Fruit fly (Drosophila melanogaster) whole organism, pupa: ENCODE results near the gene ATP6AP2.
A peak's percentile ranks its signal among the peaks of the same experiment; 100 is the strongest.

ENCODE experiments used
- CG10348 ChIP-seq: fragments of 200-800 bp; sonication (Bioruptor generic); IDR thresholded peaks from 2 replicates; pipeline ENCODE4 v1.3.6; 2022; ENCODE audit warnings: missing biosample characterization, missing genetic modification characterization
- CG12605 ChIP-seq: fragments of 200-800 bp; sonication (Bioruptor generic); IDR thresholded peaks from 2 replicates; pipeline ENCODE4 v1.3.6; 2022; ENCODE audit warnings: missing biosample characterization, missing genetic modification characterization
- CG13204 ChIP-seq: fragments of 200-800 bp; sonication (Bioruptor generic); optimal IDR thresholded peaks from 2 replicates; lab custom pipeline; 2018; ENCODE audit warnings: missing biosample characterization, mild to moderate bottlenecking, missing genetic modification characterization, moderate library complexity
- CG14655 ChIP-seq: fragments of 200-800 bp; sonication (Bioruptor generic); optimal IDR thresholded peaks from 3 replicates; lab custom pipeline; 2017; ENCODE audit warnings: mild to moderate bottlenecking, missing biosample characterization, missing genetic modification reagents, missing genetic modification characterization
- CG15710 ChIP-seq: fragments of 200-800 bp; sonication (Bioruptor generic); optimal IDR thresholded peaks from 2 replicates; lab custom pipeline; 2018; ENCODE audit warnings: missing biosample characterization, mild to moderate bottlenecking, missing genetic modification characterization, moderate library complexity
- CG17806 ChIP-seq: fragments of 200-800 bp; sonication (Bioruptor generic); optimal IDR thresholded peaks from 2 replicates; lab custom pipeline; 2018; ENCODE audit warnings: missing biosample characterization, mild to moderate bottlenecking, missing genetic modification characterization, moderate library complexity
- CG32121 ChIP-seq: fragments of 200-800 bp; sonication (Bioruptor generic); IDR thresholded peaks from 2 replicates; pipeline ENCODE4 v1.3.6; 2022; ENCODE audit warnings: missing biosample characterization, missing genetic modification characterization
- CG34367 ChIP-seq: fragments of 200-800 bp; sonication (Bioruptor generic); optimal IDR thresholded peaks from 2 replicates; lab custom pipeline; 2018; ENCODE audit warnings: missing biosample characterization, mild to moderate bottlenecking, missing genetic modification characterization
- CG4496 ChIP-seq: fragments of 200-800 bp; sonication (Bioruptor generic); IDR thresholded peaks from 3 replicates; pipeline ENCODE4 v1.3.6; 2022; ENCODE audit warnings: missing biosample characterization, missing genetic modification characterization
- CG8159 ChIP-seq: fragments of 200-800 bp; sonication (Bioruptor generic); optimal IDR thresholded peaks from 3 replicates; lab custom pipeline; 2018; ENCODE audit warnings: missing biosample characterization, mild to moderate bottlenecking, missing genetic modification characterization, moderate library complexity
- CG8301 ChIP-seq: fragments of 200-800 bp; sonication (Bioruptor generic); optimal IDR thresholded peaks from 2 replicates; lab custom pipeline; 2018; ENCODE audit warnings: missing biosample characterization, mild to moderate bottlenecking, missing genetic modification characterization
- CG9948 ChIP-seq: fragments of 200-800 bp; sonication (Bioruptor generic); optimal IDR thresholded peaks from 2 replicates; lab custom pipeline; 2018; ENCODE audit warnings: missing biosample characterization, mild to moderate bottlenecking, missing genetic modification characterization, moderate library complexity
- D1 ChIP-seq: fragments of 200-800 bp; sonication (Bioruptor generic); optimal IDR thresholded peaks from 2 replicates; lab custom pipeline; 2018; ENCODE audit warnings: missing biosample characterization, mild to moderate bottlenecking, missing genetic modification characterization, moderate library complexity
- EcR ChIP-seq: fragments of 200-800 bp; sonication (Bioruptor generic); optimal IDR thresholded peaks from 3 replicates; lab custom pipeline; 2019; ENCODE audit warnings: missing biosample characterization, missing genetic modification characterization, mild to moderate bottlenecking, moderate library complexity, missing genetic modification reagents
- Ets98B ChIP-seq: fragments of 200-800 bp; sonication (Bioruptor generic); IDR thresholded peaks from 2 replicates; pipeline ENCODE4 v1.3.6; 2022; ENCODE audit warnings: missing biosample characterization, missing genetic modification characterization
- Pif1A ChIP-seq: fragments of 200-800 bp; sonication (Bioruptor generic); optimal IDR thresholded peaks from 3 replicates; lab custom pipeline; 2016; ENCODE audit warnings: missing biosample characterization, missing genetic modification characterization
- Pif1B ChIP-seq: fragments of 200-800 bp; sonication (Bioruptor generic); optimal IDR thresholded peaks from 3 replicates; lab custom pipeline; 2016; ENCODE audit warnings: missing biosample characterization, missing genetic modification characterization
- Snoo ChIP-seq: fragments of 200-800 bp; sonication (Bioruptor generic); optimal IDR thresholded peaks from 3 replicates; lab custom pipeline; 2017; ENCODE audit warnings: missing biosample characterization, mild to moderate bottlenecking, missing genetic modification characterization, inconsistent platforms
- fd96Ca ChIP-seq: fragments of 200-800 bp; sonication (Bioruptor generic); IDR thresholded peaks from 3 replicates; pipeline ENCODE4 v1.3.6; 2022; ENCODE audit warnings: missing biosample characterization, missing genetic modification characterization
- gl ChIP-seq: fragments of 200-800 bp; sonication (Bioruptor generic); optimal IDR thresholded peaks from 2 replicates; lab custom pipeline; 2018; ENCODE audit warnings: missing biosample characterization, mild to moderate bottlenecking, missing genetic modification characterization
- rn ChIP-seq: fragments of 200-800 bp; sonication (Bioruptor generic); IDR thresholded peaks from 2 replicates; pipeline ENCODE4 v1.3.6; 2022; ENCODE audit warnings: missing biosample characterization, missing genetic modification characterization

The ATP6AP2 gene

DNA sequence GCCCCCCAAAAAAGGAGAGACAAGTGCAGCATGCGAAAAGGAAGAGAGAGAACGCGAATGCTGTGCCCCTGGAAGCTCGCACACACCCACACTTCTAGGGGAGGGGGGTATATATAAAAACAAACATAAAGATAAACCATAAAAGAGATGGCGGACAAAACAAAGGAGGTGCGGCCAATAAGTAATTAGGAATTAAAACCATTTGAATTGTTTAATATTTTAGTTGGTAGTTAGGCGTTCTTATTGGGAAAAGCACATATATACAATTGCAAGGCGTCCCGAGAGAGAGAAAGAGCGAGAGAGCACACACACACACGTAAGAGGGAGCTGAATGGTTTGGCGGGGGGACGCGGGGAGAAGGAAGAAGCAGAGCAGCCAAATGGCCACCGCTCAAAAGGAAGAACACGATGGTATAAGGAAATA, 24.4 kb upstream of the ATP6AP2 start:
- no peak for TF ChIP-seq Pif1B
- TF ChIP-seq gl = no peak
- TF ChIP-seq CG13204 (GFP tag; lab: Kevin White, UChicago) = peak; percentile 15
- TF ChIP-seq CG12605 (GFP tag; lab: Robert Waterston, UW) = no peak
- no peak for TF ChIP-seq CG9948 (tag; lab: Kevin White, UChicago)
- TF ChIP-seq CG4496 (GFP tag; lab: Robert Waterston, UW) = no peak
- no peak for TF ChIP-seq CG10348 (GFP tag; lab: Robert Waterston, UW)
- TF ChIP-seq CG14655 = no peak
- 0 out of 2 replicates have a peak, but pooled peaks have one; percentile 8 for TF ChIP-seq Ets98B (GFP tag; lab: Robert Waterston, UW)
- TF ChIP-seq D1 (tag; lab: Kevin White, UChicago) = no peak
- no peak for TF ChIP-seq Pif1A (GFP tag; lab: Kevin White, UChicago)
- no peak for TF ChIP-seq fd96Ca (GFP tag; lab: Robert Waterston, UW)
- no peak for TF ChIP-seq CG17806 (tag; lab: Kevin White, UChicago)
- TF ChIP-seq CG8159 (tag; lab: Kevin White, UChicago) = no peak
- peak; percentile 3 for TF ChIP-seq CG34367
- TF ChIP-seq rn = no peak
- no peak for TF ChIP-seq EcR
- no peak for TF ChIP-seq CG8301 (tag; lab: Kevin White, UChicago)
- no peak for TF ChIP-seq Snoo (tag; lab: Kevin White, UChicago)
- no peak for TF ChIP-seq CG32121 (GFP tag; lab: Robert Waterston, UW)
- TF ChIP-seq CG15710 (tag; lab: Kevin White, UChicago) = no peak

- peak; percentile 24; the same call in 1 of the 3 replicates for TF ChIP-seq fd96Ca (GFP tag; lab: Robert Waterston, UW)
- TF ChIP-seq CG4496 (GFP tag; lab: Robert Waterston, UW) = peak; percentile 72
- peak; percentile 39 for TF ChIP-seq Pif1A (GFP tag; lab: Kevin White, UChicago)
- TF ChIP-seq CG8159 (tag; lab: Kevin White, UChicago) = no peak
- TF ChIP-seq EcR = peak; percentile 49
- no peak for TF ChIP-seq CG8301 (tag; lab: Kevin White, UChicago)
- TF ChIP-seq Snoo (tag; lab: Kevin White, UChicago) = peak; percentile 26
- no peak for TF ChIP-seq CG9948 (tag; lab: Kevin White, UChicago)
- TF ChIP-seq CG32121 (GFP tag; lab: Robert Waterston, UW) = no peak
- no peak for TF ChIP-seq CG13204 (GFP tag; lab: Kevin White, UChicago)
- no peak for TF ChIP-seq D1 (tag; lab: Kevin White, UChicago)
- peak; percentile 29 for TF ChIP-seq Pif1B
- no peak for TF ChIP-seq CG14655
- TF ChIP-seq CG15710 (tag; lab: Kevin White, UChicago) = no peak
- TF ChIP-seq CG12605 (GFP tag; lab: Robert Waterston, UW) = peak; percentile 41
- no peak for TF ChIP-seq rn
- peak; percentile 43; the same call in 1 of the 2 replicates for TF ChIP-seq Ets98B (GFP tag; lab: Robert Waterston, UW)
Measured at dm6 chr3R:9236883-9237267, 23.6 kb upstream of the ATP6AP2 start.

DNA sequence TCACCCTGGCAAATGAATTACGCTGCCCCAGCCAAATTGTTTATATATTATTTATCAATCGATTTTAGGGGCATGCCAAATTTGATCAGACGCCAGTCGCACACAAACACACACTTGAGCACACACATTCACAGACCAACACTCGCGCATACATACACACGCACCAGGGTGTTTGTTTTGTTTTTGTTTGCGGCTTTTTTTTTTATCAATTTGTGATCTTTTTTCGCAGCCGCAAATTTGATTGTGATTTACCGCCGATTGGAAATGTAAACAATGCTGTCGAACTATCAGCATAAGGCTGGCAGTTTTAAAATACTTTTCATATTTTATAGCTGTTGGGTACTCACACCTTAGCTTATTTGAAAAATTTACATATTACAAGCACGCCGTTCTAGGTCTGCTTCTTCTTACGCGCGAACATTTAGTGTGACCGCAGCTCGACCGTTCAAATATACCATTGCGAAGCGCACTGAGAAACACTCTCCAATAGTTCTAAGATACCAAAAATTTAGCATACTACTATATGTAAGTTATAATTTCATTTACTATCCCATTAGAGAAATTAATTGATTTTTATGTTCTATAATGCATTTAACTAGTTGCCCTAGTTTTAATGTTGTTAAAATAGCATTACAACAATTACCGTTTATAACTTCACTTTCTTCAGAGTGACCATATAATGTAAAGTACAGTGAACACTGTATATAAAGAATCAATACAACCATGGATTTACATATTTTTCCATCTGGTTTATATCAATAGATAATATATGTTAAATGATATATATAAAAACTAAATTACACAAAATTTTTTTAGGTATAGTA, 23.0 kb upstream of the ATP6AP2 start, which contains the start of gene pum:
pum (minus strand) TSS at position 415 of the 824 bp plus-strand sequence.
- peak; percentile 11 for TF ChIP-seq CG15710 (tag; lab: Kevin White, UChicago)
- peak; percentile 2 for TF ChIP-seq EcR
- no peak; the same call in 2 of the 3 replicates for TF ChIP-seq CG4496 (GFP tag; lab: Robert Waterston, UW)
- TF ChIP-seq Ets98B (GFP tag; lab: Robert Waterston, UW) = no peak; the same call in 1 of the 2 replicates
- peak; percentile 21 for TF ChIP-seq Pif1B
- peak; percentile 29 for TF ChIP-seq CG9948 (tag; lab: Kevin White, UChicago)
- TF ChIP-seq CG8301 (tag; lab: Kevin White, UChicago) = peak; percentile 26
- TF ChIP-seq fd96Ca (GFP tag; lab: Robert Waterston, UW) = no peak
- no peak for TF ChIP-seq rn
- TF ChIP-seq CG13204 (GFP tag; lab: Kevin White, UChicago) = peak; percentile 52
- TF ChIP-seq CG32121 (GFP tag; lab: Robert Waterston, UW) = peak; percentile 28; the same call in 1 of the 2 replicates
- peak; percentile 12 for TF ChIP-seq CG34367
- TF ChIP-seq gl = peak; percentile 59
- TF ChIP-seq Pif1A (GFP tag; lab: Kevin White, UChicago) = peak; percentile 38
- peak; percentile 44 for TF ChIP-seq CG14655
- no peak for TF ChIP-seq CG10348 (GFP tag; lab: Robert Waterston, UW)
- TF ChIP-seq CG8159 (tag; lab: Kevin White, UChicago) = peak; percentile 37
- peak; percentile 27; the same call in 1 of the 2 replicates for TF ChIP-seq CG12605 (GFP tag; lab: Robert Waterston, UW)
- TF ChIP-seq D1 (tag; lab: Kevin White, UChicago) = peak; percentile 56
- TF ChIP-seq CG17806 (tag; lab: Kevin White, UChicago) = no peak
- no peak for TF ChIP-seq Snoo (tag; lab: Kevin White, UChicago)
- TF ChIP-seq, all 21 proteins: peak for 14

DNA sequence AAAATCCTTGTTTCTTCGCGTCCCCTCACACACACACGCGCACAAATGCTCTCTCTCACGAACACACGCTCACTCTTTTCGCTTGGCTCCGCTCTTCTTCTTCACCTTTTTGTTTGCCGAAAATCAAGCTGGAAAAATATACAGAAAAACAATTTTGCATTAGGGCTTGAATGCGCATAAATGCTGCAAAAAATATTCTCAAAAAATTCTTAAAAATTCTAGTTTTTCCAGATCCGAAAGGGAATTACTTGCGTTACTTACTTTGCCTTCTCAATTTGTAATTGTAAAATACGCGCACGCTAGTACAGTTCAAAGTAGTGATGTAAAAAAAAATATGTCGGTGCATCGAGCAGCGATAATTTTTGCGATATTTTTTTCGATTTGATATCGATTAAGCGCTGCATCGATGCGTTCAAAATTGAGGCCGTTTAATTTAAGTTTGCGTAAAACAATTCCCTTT, 20.5 kb upstream of the ATP6AP2 start:
- TF ChIP-seq EcR (peak; percentile 35), CG8301 (tag; lab: Kevin White, UChicago) (no peak), Snoo (tag; lab: Kevin White, UChicago) (no peak), D1 (tag; lab: Kevin White, UChicago) (peak; percentile 100)
- TF ChIP-seq, all 21 proteins: peak for 2

DNA sequence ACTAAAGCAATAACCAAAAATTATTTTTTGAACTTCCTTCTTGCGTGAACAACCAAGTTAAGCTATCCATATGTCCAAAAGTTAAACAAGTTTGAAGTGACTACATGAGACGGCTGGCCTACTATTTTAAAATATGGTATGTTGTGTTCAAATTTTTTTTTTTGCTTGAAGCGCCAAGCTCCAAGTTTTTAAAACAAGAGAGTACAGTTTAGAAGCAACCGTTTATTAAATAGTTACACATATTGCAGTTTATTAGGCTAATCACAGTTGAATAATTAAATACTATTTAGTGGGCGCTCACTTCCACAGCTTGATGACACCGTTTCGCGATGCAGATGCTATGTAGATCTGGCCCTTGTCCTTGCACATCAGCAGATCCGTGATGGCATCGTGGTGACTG, 19.9 kb upstream of the ATP6AP2 start, which contains the start of gene D1:
D1 (minus strand) TSS at position 101 of the 400 bp plus-strand sequence.
- TF ChIP-seq CG14655 (no peak), Pif1A (GFP tag; lab: Kevin White, UChicago) (no peak), Pif1B (no peak), gl (no peak), CG17806 (tag; lab: Kevin White, UChicago) (no peak), CG34367 (no peak), CG12605 (GFP tag; lab: Robert Waterston, UW) (no peak), CG9948 (tag; lab: Kevin White, UChicago) (no peak), CG32121 (GFP tag; lab: Robert Waterston, UW) (no peak)
